Fruit fly (Drosophila melanogaster): Measurements from ENCODE around the gene p130CAS.

p130CAS gene

DNA sequence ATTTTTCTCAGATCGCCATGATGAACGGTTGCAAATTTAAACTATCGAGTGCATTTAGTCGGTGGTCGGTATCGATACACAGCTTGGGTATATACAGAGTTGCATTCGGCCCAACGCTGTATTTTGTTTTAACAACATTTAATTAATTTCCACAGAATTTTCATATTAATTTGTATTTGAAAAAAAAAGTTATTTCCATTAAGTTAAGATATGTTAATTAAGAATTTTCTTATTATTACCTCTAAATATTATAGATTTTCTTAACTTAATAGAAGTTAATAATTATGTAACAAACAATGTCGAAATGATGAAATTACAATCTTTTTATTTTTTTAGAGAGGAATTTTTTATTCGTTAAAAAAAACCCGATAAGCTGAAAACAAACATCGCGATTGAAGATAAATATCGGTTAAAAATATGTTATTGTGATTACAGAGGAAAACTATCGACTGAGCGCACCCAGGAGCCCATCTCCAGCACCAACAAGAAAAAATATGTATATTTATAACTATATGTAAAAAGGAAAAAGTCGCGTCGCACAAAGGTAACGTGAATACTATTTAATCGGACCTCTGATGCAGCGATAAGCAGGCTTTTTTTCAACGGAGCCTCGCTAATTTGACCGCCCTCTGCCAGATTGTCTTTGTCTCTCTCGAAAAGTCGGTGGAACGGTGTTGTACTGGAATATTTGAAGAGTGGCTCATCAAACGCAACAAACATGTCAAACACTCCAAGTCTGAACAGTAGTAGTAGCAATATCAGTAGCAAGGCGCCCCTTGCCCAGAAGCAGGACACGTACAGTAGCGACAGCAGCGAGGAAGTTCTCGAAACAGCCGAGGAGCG, 47.3 kb downstream of the p130CAS start, which contains the start of the genes rno and mri (continued):
- peak; percentile 51 for TF ChIP-seq CG13123 (GFP tag; optimal IDR thresholded peaks at IDR 0.05)
- peak; percentile 61 for TF ChIP-seq zfh2 (GFP tag; optimal IDR thresholded peaks at IDR 0.05)
- TF ChIP-seq tio (GFP tag; optimal IDR thresholded peaks at IDR 0.05) = no peak
- peak; percentile 43 for TF ChIP-seq CG15514 (GFP tag; optimal IDR thresholded peaks at IDR 0.05)
- peak; percentile 79 for TF ChIP-seq fd96Cb (tag; optimal IDR thresholded peaks at IDR 0.05)
- no peak for TF ChIP-seq CG2889 (GFP tag; IDR thresholded peaks at IDR 0.05)
- TF ChIP-seq slou (GFP tag; optimal IDR thresholded peaks at IDR 0.05) = no peak
- no peak for TF ChIP-seq CG3065 (GFP tag; optimal IDR thresholded peaks at IDR 0.05)
- peak; percentile 95 for TF ChIP-seq CG16813 (GFP tag; IDR thresholded peaks at IDR 0.05; ENCODE audit: partially characterized antibody)
- peak; percentile 69; the same call in 2 of the 3 replicates for TF ChIP-seq ase (GFP tag; IDR thresholded peaks at IDR 0.05)
- TF ChIP-seq CG9215 (GFP tag; IDR thresholded peaks at IDR 0.05) = peak; percentile 73
- peak; percentile 90 for TF ChIP-seq inv (GFP tag; IDR thresholded peaks at IDR 0.05; ENCODE audit: partially characterized antibody)
- peak in 1 of 2 experiments; percentile 50 for TF ChIP-seq Pdp1 (GFP tag; optimal IDR thresholded peaks at IDR 0.05)
- peak; percentile 78 for TF ChIP-seq CG14441 (GFP tag; IDR thresholded peaks at IDR 0.05)
- peak; percentile 86 for TF ChIP-seq CG2712 (tag; optimal IDR thresholded peaks at IDR 0.05)
- TF ChIP-seq CG34224 (GFP tag; IDR thresholded peaks at IDR 0.05; ENCODE audit: partially characterized antibody) = peak; percentile 94
- TF ChIP-seq CG6791 (GFP tag; IDR thresholded peaks at IDR 0.05; ENCODE audit: partially characterized antibody) = peak; percentile 92
- peak; percentile 73 for TF ChIP-seq H2.0 (GFP tag; IDR thresholded peaks at IDR 0.05)
- peak; percentile 26 for TF ChIP-seq MBD-R2 (GFP tag; IDR thresholded peaks at IDR 0.05)
- TF ChIP-seq br (optimal IDR thresholded peaks at IDR 0.05) = no peak
- peak; percentile 69 for TF ChIP-seq CG7556 (GFP tag; optimal IDR thresholded peaks at IDR 0.05)
- peak; percentile 90 for TF ChIP-seq nerfin-2 (GFP tag; IDR thresholded peaks at IDR 0.05; ENCODE audit: partially characterized antibody)
- TF ChIP-seq Atf6 (GFP tag; IDR thresholded peaks at IDR 0.05) = peak; percentile 67; the same call in 1 of the 2 replicates
- no peak for TF ChIP-seq Hr39 (optimal IDR thresholded peaks at IDR 0.05)
- peak; percentile 75 for TF ChIP-seq trem (tag; optimal IDR thresholded peaks at IDR 0.05)
- peak; percentile 72; the same call in 1 of the 3 replicates for TF ChIP-seq jigr1 (GFP tag; IDR thresholded peaks at IDR 0.05)
- TF ChIP-seq CG6175 (GFP tag; IDR thresholded peaks at IDR 0.05) = no peak
- TF ChIP-seq luna (GFP tag; optimal IDR thresholded peaks at IDR 0.05) = no peak
- peak; percentile 81 for TF ChIP-seq Ptx1 (GFP tag; IDR thresholded peaks at IDR 0.05)
- TF ChIP-seq toy (GFP tag; IDR thresholded peaks at IDR 0.05) = no peak
- no peak for TF ChIP-seq Hr78 (GFP tag; optimal IDR thresholded peaks at IDR 0.05)
- TF ChIP-seq Ssrp (tag; optimal IDR thresholded peaks at IDR 0.05) = peak; percentile 78
- no peak for TF ChIP-seq CG1832 (GFP tag; optimal IDR thresholded peaks at IDR 0.05)
- TF ChIP-seq sug (tag; optimal IDR thresholded peaks at IDR 0.05) = peak; percentile 73
- TF ChIP-seq Aef1 (GFP tag; IDR thresholded peaks at IDR 0.05) = peak; percentile 47; the same call in 2 of the 3 replicates
- no peak for TF ChIP-seq CG18476 (GFP tag; optimal IDR thresholded peaks at IDR 0.05)
- peak; percentile 54; the same call in 1 of the 3 replicates for TF ChIP-seq CG11093 (GFP tag; IDR thresholded peaks at IDR 0.05)
- no peak for TF ChIP-seq gsb (GFP tag; IDR thresholded peaks at IDR 0.05)
- TF ChIP-seq ara (GFP tag; IDR thresholded peaks at IDR 0.05) = peak; percentile 56; the same call in 1 of the 2 replicates
- TF ChIP-seq Xbp1 (GFP tag; optimal IDR thresholded peaks at IDR 0.05) = peak; percentile 66
- TF ChIP-seq jing (GFP tag; optimal IDR thresholded peaks at IDR 0.05) = no peak
- no peak for TF ChIP-seq Lpt (GFP tag; optimal IDR thresholded peaks at IDR 0.05)
- TF ChIP-seq CG4360 (GFP tag; IDR thresholded peaks at IDR 0.05) = no peak
- no peak; the same call in 1 of the 2 replicates for TF ChIP-seq wor (GFP tag; IDR thresholded peaks at IDR 0.05)
- TF ChIP-seq dmrt99B (tag; optimal IDR thresholded peaks at IDR 0.05) = no peak
- TF ChIP-seq Camta (GFP tag; optimal IDR thresholded peaks at IDR 0.05) = no peak
- TF ChIP-seq CG17612 (GFP tag; IDR thresholded peaks at IDR 0.05) = no peak
- peak; percentile 88 for TF ChIP-seq CG6689 (GFP tag; IDR thresholded peaks at IDR 0.05)
- no peak for TF ChIP-seq exex (tag; optimal IDR thresholded peaks at IDR 0.05)
- TF ChIP-seq bowl (GFP tag; IDR thresholded peaks at IDR 0.05) = no peak

Measured in whole organism, embryonic.